Worm (Caenorhabditis elegans) whole organism, L4/young adult: Measurements from ENCODE around the gene ckb-3.
A peak's percentile ranks its signal among the peaks of the same experiment; 100 is the strongest.

ENCODE experiments used
- W03F9.2 ChIP-seq: fragments of 150-350 bp; optimal IDR thresholded peaks from 2 replicates; lab custom pipeline; 2014; ENCODE audit warnings: missing biosample characterization, missing genetic modification characterization
- dao-5 ChIP-seq: sonication (generic microtip); optimal IDR thresholded peaks from 2 replicates; lab custom pipeline; 2016; ENCODE audit warnings: missing genotype, missing genetic modification characterization, moderate library complexity, missing compliant biosample characterization
- him-1 ChIP-seq: sonication (generic microtip); optimal IDR thresholded peaks from 2 replicates; lab custom pipeline; 2016; ENCODE audit warnings: missing genotype, missing genetic modification reagents, missing genetic modification characterization, missing compliant biosample characterization

Gene ckb-3

DNA sequence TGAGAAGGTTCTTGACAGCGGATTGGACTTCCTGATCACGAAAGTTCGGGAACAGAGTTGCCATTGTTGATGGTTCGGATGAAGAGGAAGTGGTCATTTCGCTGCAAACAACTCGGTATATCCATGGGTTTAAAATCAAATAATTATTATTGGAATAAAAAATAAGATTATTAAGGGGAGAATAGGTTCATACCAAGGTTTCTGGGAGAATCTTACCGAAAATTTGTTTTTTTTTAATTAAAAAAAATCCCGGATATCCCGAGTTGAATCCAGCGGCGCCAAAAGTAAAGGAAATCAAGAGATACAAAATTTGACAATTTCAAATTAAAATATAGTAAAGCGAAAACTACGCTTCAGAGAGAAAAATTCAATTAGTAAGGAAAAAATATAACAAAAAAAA, 47.3 kb downstream of the ckb-3 start, which contains the start of the genes R07E5.19 and pdcd-2:
Gene R07E5.19, minus strand, starts transcription at position 101 of the 400 bp plus-strand sequence.
Gene pdcd-2, minus strand, starts transcription at position 102 of the 400 bp plus-strand sequence.
- no peak for TF ChIP-seq him-1 (tag; lab: Kevin White, UChicago)
- no peak for TF ChIP-seq dao-5 (tag; lab: Kevin White, UChicago)
- TF ChIP-seq W03F9.2 (tag; lab: Kevin White, UChicago): no peak

ce11 chrIII:4419117-4419978, 48.7 kb downstream of the ckb-3 start, which contains the start of the genes R07E5.7 and cku-80:
TSS of gene R07E5.7 (minus strand) at chrIII:4419167.
TSS of gene cku-80 (plus strand) at chrIII:4419848.
- TF ChIP-seq W03F9.2 (tag; lab: Kevin White, UChicago): peak; percentile 73
- TF ChIP-seq him-1 (tag; lab: Kevin White, UChicago): no peak
